Worm (Caenorhabditis elegans) whole organism, L1 larva: Measurements from ENCODE around the gene F55G1.15.

Experiments
- alr-1 ChIP-seq: fragments of 200-800 bp; sonication (Bioruptor generic); optimal IDR thresholded peaks from 2 replicates; lab custom pipeline; 2018; ENCODE audit warnings: borderline replicate concordance, mild to moderate bottlenecking, missing genetic modification characterization, missing compliant biosample characterization
- ama-1 ChIP-seq: fragments of 150-350 bp; optimal IDR thresholded peaks from 2 replicates; lab custom pipeline; 2014
- blmp-1 ChIP-seq: fragments of 150-350 bp; optimal IDR thresholded peaks from 2 replicates; lab custom pipeline; 2014; ENCODE audit warnings: missing biosample characterization, missing genetic modification characterization
- ceh-82 ChIP-seq, 3 experiments: fragments of 150-350 bp in 1 of 3; sonication (generic microtip) in 2 of 3; optimal IDR thresholded peaks; 2 replicates each; lab custom pipeline; 2014 to 2017; ENCODE audit warnings: missing biosample characterization in 3 of 3, missing genetic modification characterization in 3 of 3
- ces-1 ChIP-seq: fragments of 150-350 bp; optimal IDR thresholded peaks from 2 replicates; lab custom pipeline; 2014; ENCODE audit warnings: missing biosample characterization, missing genetic modification reagents, missing genetic modification characterization
- dpl-1 ChIP-seq, 3 experiments: fragments of 150-350 bp in 2 of 3; sonication (generic microtip) in 1 of 3; optimal IDR thresholded peaks; 2 replicates each; lab custom pipeline; 2014 to 2017; ENCODE audit warnings: missing biosample characterization in 3 of 3, missing genetic modification characterization in 3 of 3, missing genetic modification reagents in 3 of 3
- dsc-1 ChIP-seq: sonication (generic microtip); optimal IDR thresholded peaks from 2 replicates; lab custom pipeline; 2016; ENCODE audit warnings: mild to moderate bottlenecking, missing genetic modification characterization, missing compliant biosample characterization
- efl-1 ChIP-seq, 4 experiments: fragments of 150-350 bp; optimal IDR thresholded peaks in 3 of 4; peaks in 1 of 4; 1 replicate in 1 of 4; 2 replicates in 3 of 4; lab custom pipeline; 2014; ENCODE audit warnings: missing biosample characterization in 2 of 4, missing genetic modification characterization in 2 of 4, missing genetic modification reagents in 2 of 4
- efl-3 ChIP-seq: fragments of 200-800 bp; sonication (Bioruptor generic); optimal IDR thresholded peaks from 2 replicates; lab custom pipeline; 2018; ENCODE audit warnings: mild to moderate bottlenecking, missing genetic modification characterization, missing compliant biosample characterization
- elt-2 ChIP-seq: sonication (generic microtip); optimal IDR thresholded peaks from 2 replicates; lab custom pipeline; 2016; ENCODE audit warnings: missing genetic modification characterization, mild to moderate bottlenecking, inconsistent platforms, missing compliant biosample characterization, missing genetic modification reagents
- elt-3 ChIP-seq, 6 experiments: fragments of 150-350 bp in 1 of 6; sonication (generic microtip); optimal IDR thresholded peaks; 2 replicates each; lab custom pipeline; 2017 to 2018; ENCODE audit warnings: missing biosample characterization in 6 of 6, missing genetic modification characterization in 6 of 6, inconsistent platforms in 1 of 6
- hlh-17 ChIP-seq: fragments of 200-800 bp; sonication (Bioruptor generic); optimal IDR thresholded peaks from 2 replicates; lab custom pipeline; 2018; ENCODE audit warnings: missing genetic modification characterization, mild to moderate bottlenecking, missing compliant biosample characterization, moderate library complexity, borderline replicate concordance
- hpl-2 ChIP-seq: fragments of 150-350 bp; optimal IDR thresholded peaks from 2 replicates; lab custom pipeline; 2014; ENCODE audit warnings: missing biosample characterization, missing genetic modification reagents, missing genetic modification characterization
- lin-14 ChIP-seq: fragments of 200-800 bp; sonication (Bioruptor generic); optimal IDR thresholded peaks from 2 replicates; lab custom pipeline; 2018; ENCODE audit warnings: mild to moderate bottlenecking, missing genetic modification characterization, moderate library complexity, missing compliant biosample characterization
- lin-35 ChIP-seq, 2 experiments: fragments of 150-350 bp; optimal IDR thresholded peaks; 2 replicates each; lab custom pipeline; 2014; ENCODE audit warnings: missing biosample characterization in 2 of 2, missing genetic modification characterization in 2 of 2, missing genetic modification reagents in 2 of 2
- lin-39 ChIP-seq: fragments of 150-350 bp; optimal IDR thresholded peaks from 2 replicates; lab custom pipeline; 2014; ENCODE audit warnings: missing biosample characterization, missing genetic modification reagents, missing genetic modification characterization
- lir-3 ChIP-seq: sonication (generic microtip); optimal IDR thresholded peaks from 2 replicates; lab custom pipeline; 2016; ENCODE audit warnings: mild to moderate bottlenecking, missing genetic modification characterization, moderate library complexity, missing compliant biosample characterization; ENCODE audit not compliant: poor library complexity
- lsy-2 ChIP-seq, 2 experiments: fragments of 150-350 bp; optimal IDR thresholded peaks; 2 replicates each; lab custom pipeline; 2014; ENCODE audit warnings: missing biosample characterization in 2 of 2, missing genetic modification characterization in 2 of 2
- mab-9 ChIP-seq: fragments of 200-800 bp; sonication (Bioruptor generic); IDR thresholded peaks from 2 replicates; pipeline ENCODE4 v1.3.6; 2022; ENCODE audit warnings: missing genetic modification reagents, missing genetic modification characterization, missing compliant biosample characterization
- mef-2 ChIP-seq: fragments of 150-350 bp; optimal IDR thresholded peaks from 2 replicates; lab custom pipeline; 2014; ENCODE audit warnings: missing biosample characterization, missing genetic modification characterization
- nhr-12 ChIP-seq: sonication (generic microtip); optimal IDR thresholded peaks from 2 replicates; lab custom pipeline; 2017; ENCODE audit warnings: missing biosample characterization, missing genetic modification characterization
- nhr-19 ChIP-seq: fragments of 200-800 bp; sonication (Bioruptor generic); conservative IDR thresholded peaks from 2 replicates; pipeline ENCODE4 v1.3.6; 2022; ENCODE audit warnings: missing genetic modification characterization, missing compliant biosample characterization
- nhr-20 ChIP-seq: sonication (generic microtip); optimal IDR thresholded peaks from 2 replicates; lab custom pipeline; 2016; ENCODE audit warnings: mild to moderate bottlenecking, missing genetic modification characterization, missing compliant biosample characterization
- nhr-84 ChIP-seq: sonication (generic microtip); optimal IDR thresholded peaks from 2 replicates; lab custom pipeline; 2017; ENCODE audit warnings: missing biosample characterization, missing genetic modification characterization
- nhr-85 ChIP-seq: sonication (generic microtip); peaks from one replicate; lab custom pipeline; 2016; ENCODE audit warnings: missing genetic modification characterization, inconsistent platforms, missing compliant biosample characterization
- pag-3 ChIP-seq: sonication (generic microtip); optimal IDR thresholded peaks from 2 replicates; lab custom pipeline; 2017; ENCODE audit warnings: missing genetic modification characterization, mild to moderate bottlenecking, missing compliant biosample characterization, antibody characterized with exemption, borderline replicate concordance; ENCODE audit not compliant: insufficient read depth
- pax-3 ChIP-seq: fragments of 200-800 bp; sonication (Bioruptor generic); optimal IDR thresholded peaks from 2 replicates; lab custom pipeline; 2018; ENCODE audit warnings: mild to moderate bottlenecking, missing genetic modification characterization, moderate library complexity, missing compliant biosample characterization
- rnt-1 ChIP-seq: sonication (generic microtip); optimal IDR thresholded peaks from 2 replicates; lab custom pipeline; 2016; ENCODE audit warnings: mild to moderate bottlenecking, missing genetic modification characterization, moderate library complexity, missing compliant biosample characterization
- skn-1 ChIP-seq: fragments of 150-350 bp; optimal IDR thresholded peaks from 2 replicates; lab custom pipeline; 2014; ENCODE audit warnings: missing biosample characterization, missing genetic modification characterization
- snpc-4 ChIP-seq: fragments of 150-350 bp; optimal IDR thresholded peaks from 2 replicates; lab custom pipeline; 2014; ENCODE audit warnings: missing biosample characterization, missing genetic modification characterization
- sox-4 ChIP-seq: sonication (generic microtip); optimal IDR thresholded peaks from 2 replicates; lab custom pipeline; 2016; ENCODE audit warnings: missing genetic modification characterization, missing compliant biosample characterization
- sup-37 ChIP-seq: fragments of 200-800 bp; sonication (Bioruptor generic); optimal IDR thresholded peaks from 2 replicates; lab custom pipeline; 2018; ENCODE audit warnings: mild to moderate bottlenecking, missing genetic modification characterization, missing compliant biosample characterization
- tlp-1 ChIP-seq: fragments of 150-350 bp; optimal IDR thresholded peaks from 2 replicates; lab custom pipeline; 2014; ENCODE audit warnings: missing biosample characterization, missing genetic modification characterization
- vab-15 ChIP-seq: sonication (generic microtip); optimal IDR thresholded peaks from 2 replicates; lab custom pipeline; 2017; ENCODE audit warnings: missing genotype, mild to moderate bottlenecking, missing genetic modification characterization, missing compliant biosample characterization
- xbp-1 ChIP-seq: sonication (generic microtip); optimal IDR thresholded peaks from 2 replicates; lab custom pipeline; 2016; ENCODE audit warnings: missing genetic modification characterization, missing compliant biosample characterization
- ztf-11 ChIP-seq, 2 experiments: sonication (generic microtip); optimal IDR thresholded peaks; 2 replicates each; lab custom pipeline; 2016 to 2017; ENCODE audit warnings: missing genetic modification characterization in 2 of 2, missing biosample characterization in 1 of 2, missing compliant biosample characterization in 1 of 2

Gene F55G1.15

DNA sequence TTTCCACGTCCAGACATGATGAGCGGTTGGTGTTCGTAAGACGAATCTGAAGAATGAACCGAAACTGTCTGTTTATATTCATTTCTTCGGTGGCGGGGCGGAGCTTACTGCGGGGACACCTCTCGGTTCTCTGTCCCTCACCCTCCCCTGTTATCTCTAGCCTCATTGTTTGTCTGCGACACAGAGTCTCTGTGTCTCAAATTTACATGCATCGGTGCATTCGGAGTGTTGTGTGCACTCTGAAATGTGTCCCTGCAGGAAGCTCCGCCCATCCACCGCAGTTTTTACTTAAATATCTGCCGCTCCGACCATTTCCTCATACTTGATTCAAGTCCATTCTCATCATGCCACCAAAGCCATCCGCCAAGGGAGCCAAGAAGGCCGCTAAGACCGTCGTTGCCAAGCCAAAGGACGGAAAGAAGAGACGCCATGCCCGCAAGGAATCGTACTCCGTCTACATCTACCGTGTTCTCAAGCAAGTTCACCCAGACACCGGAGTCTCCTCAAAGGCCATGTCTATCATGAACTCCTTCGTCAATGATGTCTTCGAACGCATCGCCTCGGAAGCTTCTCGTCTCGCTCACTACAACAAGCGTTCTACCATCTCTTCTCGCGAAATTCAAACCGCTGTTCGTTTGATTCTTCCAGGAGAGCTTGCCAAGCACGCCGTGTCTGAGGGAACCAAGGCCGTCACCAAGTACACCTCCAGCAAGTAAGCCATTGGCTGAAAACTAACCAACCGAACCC, 14.9 kb downstream of the F55G1.15 start, which contains the start of the genes his-61 and his-62 (continued):
- TF ChIP-seq nhr-19 (no peak; the same call in 1 of the 2 replicates), elt-3 (tag; optimal IDR thresholded peaks at IDR 0.05; lab: Kevin White, UChicago) (no peak), blmp-1 (tag; lab: Kevin White, UChicago) (no peak), pax-3 (tag; lab: Kevin White, UChicago) (no peak), pag-3 (tag; lab: Kevin White, UChicago) (no peak), skn-1 (no peak), hlh-17 (no peak), ama-1 (no peak), efl-3 (GFP tag; lab: Kevin White, UChicago) (peak; percentile 13), dsc-1 (tag; lab: Kevin White, UChicago) (no peak), snpc-4 (tag; lab: Kevin White, UChicago) (peak; percentile 25), lsy-2 (tag; optimal IDR thresholded peaks at IDR 0.05; lab: Kevin White, UChicago) (peak in 1 of 2 experiments; percentile 50), ceh-82 (tag; optimal IDR thresholded peaks at IDR 0.05; lab: Kevin White, UChicago) (peak in 2 of 3 experiments; percentile 23 to 42), lin-14 (GFP tag; lab: Kevin White, UChicago) (peak; percentile 91), alr-1 (tag; lab: Kevin White, UChicago) (no peak), nhr-20 (tag; lab: Kevin White, UChicago) (peak; percentile 37), elt-2 (tag; lab: Kevin White, UChicago) (no peak), sox-4 (tag; lab: Kevin White, UChicago) (no peak), efl-1 (optimal IDR thresholded peaks at IDR 0.05; lab: Kevin White, UChicago) (peak; percentile 45), efl-1 (GFP tag; optimal IDR thresholded peaks at IDR 0.05 in 1 of 2; lab: Kevin White, UChicago) (peak in 1 of 2 experiments; percentile 57), nhr-12 (no peak), nhr-84 (no peak), tlp-1 (tag; lab: Kevin White, UChicago) (no peak), lin-39 (tag; lab: Kevin White, UChicago) (no peak), ztf-11 (tag; optimal IDR thresholded peaks at IDR 0.05; lab: Kevin White, UChicago) (peak in 1 of 2 experiments; percentile 93), mab-9 (GFP tag; lab: Robert Waterston, UW) (no peak), hpl-2 (no peak), xbp-1 (peak; percentile 36), mef-2 (tag; lab: Kevin White, UChicago) (no peak), dpl-1 (GFP tag; optimal IDR thresholded peaks at IDR 0.05; lab: Kevin White, UChicago) (peak in 2 of 3 experiments; percentile 27 to 45), sup-37 (no peak)

DNA sequence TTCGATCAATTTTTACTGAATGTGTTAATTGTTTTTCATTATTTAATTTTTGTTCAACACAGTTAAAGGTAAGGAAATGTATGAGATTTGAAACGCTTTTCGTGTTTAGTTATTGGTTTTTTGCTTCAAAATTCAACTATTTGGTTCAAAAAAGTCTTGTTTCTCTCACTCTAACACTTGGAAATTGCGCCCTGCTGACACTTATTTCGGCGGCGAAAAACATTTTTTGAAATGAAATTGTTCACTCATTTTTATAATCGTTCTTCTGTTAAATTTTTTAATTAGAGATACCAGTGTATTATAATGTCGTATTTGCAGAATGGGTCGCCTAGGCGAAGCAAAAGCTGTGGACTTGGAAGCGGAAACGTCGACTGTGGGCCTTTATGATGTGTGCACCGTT, 23.1 kb downstream of the F55G1.15 start, which contains the start of gene rod-1:
rod-1 (plus strand) TSS at position 319 of the 400 bp plus-strand sequence.
- TF ChIP-seq elt-2 (tag; lab: Kevin White, UChicago) (no peak), dsc-1 (tag; lab: Kevin White, UChicago) (no peak), nhr-85 (tag; lab: Kevin White, UChicago) (no peak), lin-35 (GFP tag; optimal IDR thresholded peaks at IDR 0.05; lab: Kevin White, UChicago) (peak; percentile 63 to 89), nhr-84 (no peak), lir-3 (no peak), dpl-1 (GFP tag; optimal IDR thresholded peaks at IDR 0.05; lab: Kevin White, UChicago) (peak; percentile 31 to 84 (median 73)), efl-1 (optimal IDR thresholded peaks at IDR 0.05; lab: Kevin White, UChicago) (peak; percentile 65 to 72), efl-1 (GFP tag; optimal IDR thresholded peaks at IDR 0.05 in 1 of 2; lab: Kevin White, UChicago) (peak; percentile 79 to 97), xbp-1 (no peak), ces-1 (no peak), lsy-2 (tag; optimal IDR thresholded peaks at IDR 0.05; lab: Kevin White, UChicago) (peak in 1 of 2 experiments; percentile 69), hlh-17 (no peak), vab-15 (tag; lab: Kevin White, UChicago) (no peak), rnt-1 (tag; lab: Kevin White, UChicago) (no peak), skn-1 (peak; percentile 3)
